Worm (Caenorhabditis elegans) whole organism, L1 larva: ENCODE measurements around the gene F47G3.4.

ENCODE experiments used
- C34B4.2 ChIP-seq: sonication (generic microtip); optimal IDR thresholded peaks from 2 replicates; lab custom pipeline; 2017; ENCODE audit warnings: mild to moderate bottlenecking, missing genetic modification characterization, missing compliant biosample characterization
- egl-27 ChIP-seq, 2 experiments: fragments of 150-350 bp in 1 of 2; sonication (generic microtip); optimal IDR thresholded peaks; 3 replicates each; lab custom pipeline; 2017 to 2018; ENCODE audit warnings: missing biosample characterization in 2 of 2, missing genetic modification characterization in 2 of 2, missing genetic modification reagents in 2 of 2
- nhr-28 ChIP-seq: fragments of 150-350 bp; optimal IDR thresholded peaks from 2 replicates; lab custom pipeline; 2014; ENCODE audit warnings: missing biosample characterization, missing genetic modification characterization

DNA sequence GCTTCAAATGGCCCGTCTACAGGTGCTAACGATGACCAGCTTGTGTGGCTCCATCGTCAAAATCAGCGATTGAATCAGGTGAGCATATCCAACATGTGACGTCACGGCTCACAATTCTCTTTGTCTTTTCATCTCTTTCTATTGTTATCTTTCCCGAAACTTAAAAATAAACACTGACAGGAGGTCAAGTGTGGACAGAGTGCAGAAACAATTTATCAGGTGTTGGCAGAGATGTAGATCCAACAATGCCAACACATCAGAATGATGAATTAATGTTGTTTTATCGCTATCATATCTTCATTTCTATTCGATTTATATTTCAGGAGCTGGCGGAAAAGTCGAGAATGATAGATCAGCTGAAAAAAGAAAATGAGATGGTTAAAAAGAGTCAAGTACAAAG, 33.4 kb upstream of the F47G3.4 start:
- TF ChIP-seq egl-27 (tag; optimal IDR thresholded peaks at IDR 0.05; lab: Kevin White, UChicago) (no peak), C34B4.2 (tag; lab: Kevin White, UChicago) (no peak), nhr-28 (tag; lab: Kevin White, UChicago) (no peak)
